Fruit fly (Drosophila melanogaster) whole organism: ENCODE measurements around the gene CG11694.

Source experiments
- CG8478 ChIP-seq: fragments of >200 bp; optimal IDR thresholded peaks from 2 replicates; lab custom pipeline; 2018; ENCODE audit warnings: inconsistent platforms
- Dll ChIP-seq: fragments of >200 bp; optimal IDR thresholded peaks from 2 replicates; lab custom pipeline; 2017
- EcR ChIP-seq, 2 experiments: fragments of >200 bp; optimal IDR thresholded peaks; 2 replicates each; lab custom pipeline; 2017; ENCODE audit warnings: missing biosample characterization in 2 of 2, missing genetic modification characterization in 2 of 2, missing genetic modification reagents in 2 of 2
- pan ChIP-seq: fragments of >200 bp; optimal IDR thresholded peaks from 2 replicates; lab custom pipeline; 2017
- psq ChIP-seq: fragments of >200 bp; optimal IDR thresholded peaks from 2 replicates; lab custom pipeline; 2017
- usp ChIP-seq: fragments of >200 bp; optimal IDR thresholded peaks from 2 replicates; lab custom pipeline; 2017; ENCODE audit warnings: missing biosample characterization, missing genetic modification characterization, mixed read lengths

CG11694 gene

dm6 chr3R:8279970-8280369, 32.0 kb downstream of the CG11694 start:
- TF ChIP-seq CG8478: no peak
- no peak for TF ChIP-seq usp (GFP tag; lab: Kevin White, UChicago)
- no peak for TF ChIP-seq EcR (GFP tag; optimal IDR thresholded peaks at IDR 0.05; lab: Kevin White, UChicago)
- no peak for TF ChIP-seq pan (lab: Kevin White, UChicago)
- no peak for TF ChIP-seq Dll (lab: Kevin White, UChicago)
- no peak for TF ChIP-seq psq

- TF ChIP-seq pan (lab: Kevin White, UChicago): no peak
- TF ChIP-seq Dll (lab: Kevin White, UChicago): no peak
- TF ChIP-seq psq: no peak
- TF ChIP-seq CG8478: no peak
- no peak for TF ChIP-seq EcR (GFP tag; optimal IDR thresholded peaks at IDR 0.05; lab: Kevin White, UChicago)
- no peak for TF ChIP-seq usp (GFP tag; lab: Kevin White, UChicago)
These were observed 34.2 kb downstream of the CG11694 start, which contains the start of gene ato for dm6 chr3R:8277494-8278293. ato (plus strand) TSS chr3R:8278052.

DNA sequence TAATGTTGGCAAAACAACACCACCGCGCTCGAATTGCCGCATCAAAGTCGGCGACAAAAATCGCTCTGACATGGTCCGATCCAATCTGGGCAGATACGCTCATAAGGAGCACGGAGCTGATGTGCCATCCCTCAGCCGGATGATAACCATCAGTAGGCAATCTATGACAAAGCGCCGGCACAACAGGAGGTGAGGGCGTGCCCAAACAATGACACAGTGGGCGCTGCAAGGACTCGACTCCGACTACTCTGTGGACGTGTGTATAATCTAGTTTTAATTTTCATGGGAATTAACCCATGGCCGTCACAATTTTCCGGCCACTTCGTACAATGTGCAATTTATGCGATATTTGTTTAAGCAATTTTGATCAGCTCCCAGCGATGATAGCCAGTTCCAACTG, 36.9 kb downstream of the CG11694 start:
- TF ChIP-seq Dll (lab: Kevin White, UChicago) (no peak), usp (GFP tag; lab: Kevin White, UChicago) (no peak), EcR (GFP tag; optimal IDR thresholded peaks at IDR 0.05; lab: Kevin White, UChicago) (no peak), psq (no peak), pan (lab: Kevin White, UChicago) (no peak), CG8478 (no peak)

DNA sequence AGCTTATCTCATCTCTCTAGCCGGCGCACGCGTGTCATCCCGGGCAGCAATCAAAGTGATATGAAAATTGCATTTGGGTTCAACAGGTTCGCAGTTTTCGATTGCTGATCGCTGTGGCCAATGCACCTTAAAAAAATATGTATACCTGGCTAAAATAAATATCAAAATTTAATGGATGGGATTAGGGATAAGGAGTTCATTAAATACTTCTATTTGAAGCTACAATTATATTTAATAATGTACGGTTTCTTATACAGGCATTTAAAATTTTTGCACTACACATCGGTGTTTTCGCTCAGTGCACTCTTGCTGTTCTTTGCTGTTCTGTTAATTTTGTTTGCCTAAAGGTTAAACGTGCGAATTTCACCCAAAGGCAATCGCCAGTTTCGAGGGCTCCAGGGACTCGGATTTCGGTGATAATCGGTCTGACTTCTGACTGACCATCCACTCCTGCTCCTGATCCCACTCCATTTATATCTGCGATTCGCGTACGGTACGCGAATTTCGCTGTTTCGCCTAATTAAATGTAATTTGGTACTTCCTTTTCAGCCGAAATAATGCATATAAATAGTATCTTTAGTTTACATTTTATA, 39.3 kb downstream of the CG11694 start:
- no peak for TF ChIP-seq psq
- no peak for TF ChIP-seq CG8478
- no peak for TF ChIP-seq Dll (lab: Kevin White, UChicago)
- no peak for TF ChIP-seq pan (lab: Kevin White, UChicago)
- no peak for TF ChIP-seq EcR (GFP tag; optimal IDR thresholded peaks at IDR 0.05; lab: Kevin White, UChicago)
- no peak for TF ChIP-seq usp (GFP tag; lab: Kevin White, UChicago)

DNA sequence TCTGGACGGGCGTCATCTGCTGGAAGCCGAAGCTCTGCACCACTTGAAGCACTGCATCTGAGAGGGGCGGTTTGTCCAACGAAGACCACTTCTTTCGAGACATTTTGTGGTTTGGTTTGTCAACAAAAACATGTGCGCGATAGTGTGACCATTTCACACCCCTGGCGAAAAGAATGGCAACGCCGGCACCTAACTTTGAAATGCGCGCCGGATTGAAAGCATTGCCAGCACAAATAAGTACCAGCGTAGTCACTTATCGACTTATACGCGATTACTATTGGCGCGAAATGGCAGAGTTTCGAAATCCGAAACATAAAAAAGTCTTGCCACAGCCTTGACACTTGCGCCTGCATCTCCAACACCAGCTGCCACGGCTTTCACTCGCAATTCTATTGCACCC, 42.2 kb downstream of the CG11694 start, which contains the start of gene CG9630:
TSS of gene CG9630 (minus strand) at position 157 of the 400 bp plus-strand sequence.
- no peak for TF ChIP-seq Dll (lab: Kevin White, UChicago)

- TF ChIP-seq CG8478 (no peak), usp (GFP tag; lab: Kevin White, UChicago) (no peak), pan (lab: Kevin White, UChicago) (no peak), EcR (GFP tag; optimal IDR thresholded peaks at IDR 0.05; lab: Kevin White, UChicago) (no peak), psq (no peak), Dll (lab: Kevin White, UChicago) (no peak)
These were observed 47.4 kb downstream of the CG11694 start, which contains the start of the genes RPA1 and Mcm2 for dm6 chr3R:8264302-8265080. RPA1 (minus strand) TSS chr3R:8264451. Mcm2 (plus strand) TSS chr3R:8264970.

- TF ChIP-seq CG8478 (no peak), psq (no peak)
These were observed 50.3 kb downstream of the CG11694 start for dm6 chr3R:8261634-8262033.
